Fruit fly (Drosophila melanogaster) whole organism, wandering third instar larva: ENCODE measurements around the gene Nrt.

ENCODE experiments used
- Abd-B ChIP-seq: fragments of >200 bp; optimal IDR thresholded peaks from 2 replicates; lab custom pipeline; 2017; ENCODE audit warnings: missing biosample characterization, missing genetic modification characterization
- CG32264 ChIP-seq: fragments of 200-800 bp; sonication (Bioruptor generic); optimal IDR thresholded peaks from 2 replicates; lab custom pipeline; 2016; ENCODE audit warnings: missing biosample characterization, missing genetic modification characterization
- CG9705 ChIP-seq: fragments of 200-800 bp; sonication (Bioruptor generic); optimal IDR thresholded peaks from 2 replicates; lab custom pipeline; 2018; ENCODE audit warnings: missing biosample characterization, mild to moderate bottlenecking, missing genetic modification characterization
- CrebA ChIP-seq: fragments of 200-800 bp; sonication (Bioruptor generic); optimal IDR thresholded peaks from 2 replicates; lab custom pipeline; 2016; ENCODE audit warnings: missing biosample characterization, mild to moderate bottlenecking, missing genetic modification characterization, borderline replicate concordance
- Dfd ChIP-seq: fragments of >200 bp; optimal IDR thresholded peaks from 2 replicates; lab custom pipeline; 2017; ENCODE audit warnings: missing biosample characterization, missing genetic modification characterization
- Dif ChIP-seq: fragments of 200-275, 200-300 bp; sonication (Bioruptor generic); optimal IDR thresholded peaks from 2 replicates; lab custom pipeline; 2018; ENCODE audit warnings: missing biosample characterization, missing genetic modification characterization; ENCODE audit not compliant: partially characterized antibody
- GATAd ChIP-seq: sonication (Bioruptor generic); optimal IDR thresholded peaks from 2 replicates; lab custom pipeline; 2016; ENCODE audit warnings: missing biosample characterization, missing genetic modification characterization
- HLH106 ChIP-seq: fragments of 200-800 bp; optimal IDR thresholded peaks from 3 replicates; lab custom pipeline; 2019; ENCODE audit warnings: missing biosample characterization, mild to moderate bottlenecking, missing genetic modification characterization, moderate library complexity
- Hnf4 ChIP-seq: fragments of 200-800 bp; sonication (Bioruptor generic); optimal IDR thresholded peaks from 2 replicates; lab custom pipeline; 2016; ENCODE audit warnings: missing biosample characterization, mild to moderate bottlenecking, missing genetic modification characterization
- Hr78 ChIP-seq: fragments of >200 bp; optimal IDR thresholded peaks from 2 replicates; lab custom pipeline; 2017; ENCODE audit warnings: missing biosample characterization, missing genetic modification characterization
- Hr83 ChIP-seq: fragments of 200-300 bp; sonication (Bioruptor generic); optimal IDR thresholded peaks from 2 replicates; lab custom pipeline; 2016; ENCODE audit warnings: missing biosample characterization, mild to moderate bottlenecking, missing genetic modification characterization, moderate library complexity; ENCODE audit not compliant: poor library complexity, severe bottlenecking
- Jra ChIP-seq: sonication (Bioruptor generic); optimal IDR thresholded peaks from 2 replicates; lab custom pipeline; 2016; ENCODE audit warnings: missing biosample characterization, missing genetic modification characterization
- Mio ChIP-seq: sonication (Bioruptor generic); optimal IDR thresholded peaks from 2 replicates; lab custom pipeline; 2016; ENCODE audit warnings: missing biosample characterization, missing genetic modification characterization
- Myc ChIP-seq: fragments of >200 bp; optimal IDR thresholded peaks from 2 replicates; lab custom pipeline; 2017
- N ChIP-seq: fragments of >200 bp; optimal IDR thresholded peaks from 2 replicates; lab custom pipeline; 2018; ENCODE audit warnings: missing biosample characterization, missing external identifiers, missing genetic modification characterization
- OdsH ChIP-seq: fragments of 200-800 bp; sonication (Bioruptor generic); optimal IDR thresholded peaks from 2 replicates; lab custom pipeline; 2016; ENCODE audit warnings: missing biosample characterization, mild to moderate bottlenecking, missing genetic modification characterization
- Rel ChIP-seq, 2 experiments: fragments of 200-800 bp; sonication (Bioruptor generic) in 1 of 2; optimal IDR thresholded peaks; 2 replicates in 1 of 2; 3 replicates in 1 of 2; lab custom pipeline; 2016 to 2019; ENCODE audit warnings: mild to moderate bottlenecking in 2 of 2, missing biosample characterization in 2 of 2, missing genetic modification characterization in 2 of 2, moderate library complexity in 1 of 2
- Sp1 ChIP-seq: fragments of 200-800 bp; sonication (Bioruptor generic); optimal IDR thresholded peaks from 3 replicates; lab custom pipeline; 2019; ENCODE audit warnings: missing biosample characterization, mild to moderate bottlenecking, missing genetic modification characterization, moderate library complexity
- Vsx2 ChIP-seq: fragments of 200-300, 225-300 bp; sonication (Bioruptor generic); optimal IDR thresholded peaks from 2 replicates; lab custom pipeline; 2018; ENCODE audit warnings: missing biosample characterization, missing genetic modification characterization; ENCODE audit not compliant: partially characterized antibody
- br ChIP-seq: fragments of 200-800 bp; sonication (Bioruptor generic); optimal IDR thresholded peaks from 2 replicates; lab custom pipeline; 2016; ENCODE audit warnings: missing biosample characterization, missing genetic modification characterization
- brk ChIP-seq: fragments of 200-800 bp; sonication (Bioruptor generic); optimal IDR thresholded peaks from 2 replicates; lab custom pipeline; 2016; ENCODE audit warnings: missing biosample characterization, mild to moderate bottlenecking, missing genetic modification characterization
- dl ChIP-seq, 2 experiments: fragments of 175-275, 200-275 bp in 1 of 2; fragments of 200-275 bp in 1 of 2; sonication (Bioruptor generic); optimal IDR thresholded peaks; lab custom pipeline; 2018; ENCODE audit warnings: mild to moderate bottlenecking in 2 of 2, missing biosample characterization in 2 of 2, missing genetic modification characterization in 2 of 2, moderate library complexity in 2 of 2; ENCODE audit not compliant: partially characterized antibody in 2 of 2, insufficient read depth in 1 of 2
- dmrt93B ChIP-seq: fragments of 200-800 bp; sonication (Bioruptor generic); optimal IDR thresholded peaks from 2 replicates; lab custom pipeline; 2018; ENCODE audit warnings: missing biosample characterization, mild to moderate bottlenecking, missing genetic modification characterization
- dsf ChIP-seq: sonication (Bioruptor generic); optimal IDR thresholded peaks from 2 replicates; lab custom pipeline; 2016; ENCODE audit warnings: missing biosample characterization, missing genetic modification characterization, borderline replicate concordance
- ey ChIP-seq: fragments of 200-800 bp; sonication (Bioruptor generic); optimal IDR thresholded peaks from 2 replicates; lab custom pipeline; 2016; ENCODE audit warnings: missing biosample characterization, missing genetic modification characterization
- foxo ChIP-seq, 2 experiments: fragments of 200-800 bp; sonication (Bioruptor generic); optimal IDR thresholded peaks; 2 replicates in 1 of 2; 3 replicates in 1 of 2; lab custom pipeline; 2016 to 2017; ENCODE audit warnings: missing biosample characterization in 2 of 2, missing genetic modification characterization in 2 of 2
- fru ChIP-seq: fragments of 200-800 bp; sonication (Bioruptor generic); optimal IDR thresholded peaks from 3 replicates; lab custom pipeline; 2016; ENCODE audit warnings: missing biosample characterization, mild to moderate bottlenecking, missing genetic modification characterization
- h ChIP-seq: fragments of 200-800 bp; sonication (Bioruptor generic); optimal IDR thresholded peaks from 3 replicates; lab custom pipeline; 2016; ENCODE audit warnings: missing biosample characterization, mild to moderate bottlenecking, missing genetic modification characterization
- jim ChIP-seq: fragments of 175-275, 200-325 bp; sonication (Bioruptor generic); optimal IDR thresholded peaks from 2 replicates; lab custom pipeline; 2016; ENCODE audit warnings: missing biosample characterization, mild to moderate bottlenecking, missing genetic modification characterization
- lola ChIP-seq: fragments of >200 bp; optimal IDR thresholded peaks from 2 replicates; lab custom pipeline; 2017; ENCODE audit warnings: missing biosample characterization, missing genetic modification characterization
- pan ChIP-seq: fragments of >200 bp; optimal IDR thresholded peaks from 2 replicates; lab custom pipeline; 2017
- psq ChIP-seq: fragments of 200-800 bp; sonication (Bioruptor generic); optimal IDR thresholded peaks from 3 replicates; lab custom pipeline; 2017; ENCODE audit warnings: missing biosample characterization, mild to moderate bottlenecking, missing genetic modification characterization, moderate library complexity
- rgr ChIP-seq: fragments of 200-800 bp; sonication (Bioruptor generic); optimal IDR thresholded peaks from 3 replicates; lab custom pipeline; 2016; ENCODE audit warnings: missing biosample characterization, mild to moderate bottlenecking, missing genetic modification characterization
- sage ChIP-seq: fragments of 200-800 bp; sonication (Bioruptor generic); optimal IDR thresholded peaks from 2 replicates; lab custom pipeline; 2016; ENCODE audit warnings: missing biosample characterization, mild to moderate bottlenecking, missing genetic modification characterization
- sv ChIP-seq: fragments of 200-800 bp; sonication (Bioruptor generic); optimal IDR thresholded peaks from 3 replicates; lab custom pipeline; 2016; ENCODE audit warnings: missing biosample characterization, missing genetic modification characterization
- tai ChIP-seq: sonication (Bioruptor generic); optimal IDR thresholded peaks from 2 replicates; lab custom pipeline; 2016; ENCODE audit warnings: missing biosample characterization, missing genetic modification characterization
- usp ChIP-seq: fragments of >200 bp; optimal IDR thresholded peaks from 2 replicates; lab custom pipeline; 2017; ENCODE audit warnings: missing biosample characterization, missing genetic modification characterization
- woc ChIP-seq: sonication (Bioruptor generic); optimal IDR thresholded peaks from 2 replicates; lab custom pipeline; 2016; ENCODE audit warnings: missing biosample characterization, mild to moderate bottlenecking, missing genetic modification characterization

Nrt gene

dm6 chr3L:16804627-16805026 is 38.8 kb downstream of the Nrt start, which contains the start of gene nudC:
Gene nudC (plus strand): TSS chr3L:16804994.
- TF ChIP-seq Dfd (GFP tag; lab: Kevin White, UChicago) (no peak), Rel (GFP tag; optimal IDR thresholded peaks at IDR 0.05; lab: Kevin White, UChicago) (no peak), Rel (tag; optimal IDR thresholded peaks at IDR 0.05; lab: Kevin White, UChicago) (peak; percentile 9)

dm6 chr3L:16805806-16806719 is 40.2 kb downstream of the Nrt start:
- TF ChIP-seq jim (GFP tag; lab: Kevin White, UChicago) (no peak), Sp1 (GFP tag; lab: Kevin White, UChicago) (no peak), brk (GFP tag; lab: Kevin White, UChicago) (no peak), Hr78 (GFP tag; lab: Kevin White, UChicago) (no peak), Hnf4 (peak; percentile 20), br (peak; percentile 24), Hr83 (no peak), usp (GFP tag; lab: Kevin White, UChicago) (no peak), h (peak; percentile 49), GATAd (GFP tag; lab: Kevin White, UChicago) (no peak), Vsx2 (GFP tag; lab: Kevin White, UChicago) (no peak), sv (no peak), dmrt93B (GFP tag; lab: Kevin White, UChicago) (no peak), dsf (GFP tag; lab: Kevin White, UChicago) (no peak), Abd-B (GFP tag; lab: Kevin White, UChicago) (no peak), woc (GFP tag; lab: Kevin White, UChicago) (peak; percentile 14), OdsH (GFP tag; lab: Kevin White, UChicago) (peak; percentile 44), Mio (no peak), tai (GFP tag; lab: Kevin White, UChicago) (peak; percentile 6), dl (GFP tag; optimal IDR thresholded peaks at IDR 0.05; lab: Kevin White, UChicago; ENCODE audit: insufficient read depth in 1 of 2, partially characterized antibody in 2 of 2) (no peak), Dfd (GFP tag; lab: Kevin White, UChicago) (no peak), CG32264 (peak; percentile 9), foxo (GFP tag; optimal IDR thresholded peaks at IDR 0.05; lab: Kevin White, UChicago) (peak in 1 of 2 experiments; percentile 29), Dif (no peak), Jra (GFP tag; lab: Kevin White, UChicago) (no peak), ey (no peak), sage (GFP tag; lab: Kevin White, UChicago) (no peak), CrebA (GFP tag; lab: Kevin White, UChicago) (no peak), N (no peak), lola (GFP tag; lab: Kevin White, UChicago) (no peak), CG9705 (no peak), fru (GFP tag; lab: Kevin White, UChicago) (peak; percentile 58), Myc (lab: Kevin White, UChicago) (no peak), Rel (GFP tag; optimal IDR thresholded peaks at IDR 0.05; lab: Kevin White, UChicago) (no peak), Rel (tag; optimal IDR thresholded peaks at IDR 0.05; lab: Kevin White, UChicago) (no peak), HLH106 (tag; lab: Kevin White, UChicago) (peak; percentile 23), pan (lab: Kevin White, UChicago) (no peak), rgr (GFP tag; lab: Kevin White, UChicago) (peak; percentile 37), psq (GFP tag; lab: Kevin White, UChicago) (no peak)
